Worm (Caenorhabditis elegans) whole organism, mixed stage, embryonic: ENCODE data around the gene cpg-1.

Experiments used
- M03D4.4 ChIP-seq: sonication (generic microtip); optimal IDR thresholded peaks from 2 replicates; lab custom pipeline; 2017; ENCODE audit warnings: mild to moderate bottlenecking, missing genetic modification characterization, missing compliant biosample characterization
- blmp-1 ChIP-seq: fragments of 150-350 bp; optimal IDR thresholded peaks from 2 replicates; lab custom pipeline; 2014; ENCODE audit warnings: missing biosample characterization, missing genetic modification characterization
- ceh-39 ChIP-seq: fragments of 150-350 bp; optimal IDR thresholded peaks from 2 replicates; lab custom pipeline; 2014; ENCODE audit warnings: missing biosample characterization, missing genetic modification characterization
- ceh-43 ChIP-seq: fragments of 200-800 bp; sonication (Bioruptor generic); optimal IDR thresholded peaks from 2 replicates; lab custom pipeline; 2018; ENCODE audit warnings: mild to moderate bottlenecking, missing genetic modification characterization, moderate library complexity, missing compliant biosample characterization
- ceh-83 ChIP-seq: fragments of 200-800 bp; sonication (Bioruptor generic); optimal IDR thresholded peaks from 2 replicates; lab custom pipeline; 2018; ENCODE audit warnings: mild to moderate bottlenecking, missing genetic modification characterization, missing compliant biosample characterization
- ces-1 ChIP-seq: fragments of 150-350 bp; optimal IDR thresholded peaks from 2 replicates; lab custom pipeline; 2014; ENCODE audit warnings: missing biosample characterization, missing genetic modification reagents, missing genetic modification characterization
- cnd-1 ChIP-seq: fragments of 200-800 bp; sonication (Bioruptor generic); optimal IDR thresholded peaks from 2 replicates; lab custom pipeline; 2018; ENCODE audit warnings: mild to moderate bottlenecking, missing genetic modification characterization, missing compliant biosample characterization
- drap-1 ChIP-seq: fragments of 200-800 bp; sonication (Bioruptor generic); optimal IDR thresholded peaks from 3 replicates; lab custom pipeline; 2018; ENCODE audit warnings: mild to moderate bottlenecking, missing genetic modification characterization, missing compliant biosample characterization
- elt-1 ChIP-seq: sonication (generic microtip); optimal IDR thresholded peaks from 2 replicates; lab custom pipeline; 2017; ENCODE audit warnings: missing genetic modification characterization, mild to moderate bottlenecking, missing compliant biosample characterization, antibody characterized with exemption, moderate library complexity, borderline replicate concordance; ENCODE audit not compliant: insufficient read depth
- elt-3 ChIP-seq: fragments of 150-350 bp; optimal IDR thresholded peaks from 2 replicates; lab custom pipeline; 2014; ENCODE audit warnings: missing biosample characterization, missing genetic modification characterization
- flh-1 ChIP-seq: fragments of 200-800 bp; sonication (Bioruptor generic); optimal IDR thresholded peaks from 2 replicates; lab custom pipeline; 2018; ENCODE audit warnings: mild to moderate bottlenecking, missing genetic modification characterization, moderate library complexity, missing compliant biosample characterization
- ham-2 ChIP-seq: fragments of 200-800 bp; sonication (Bioruptor generic); optimal IDR thresholded peaks from 2 replicates; lab custom pipeline; 2018; ENCODE audit warnings: mild to moderate bottlenecking, missing genetic modification characterization, missing compliant biosample characterization
- hlh-1 ChIP-seq: fragments of 150-350 bp; optimal IDR thresholded peaks from 2 replicates; lab custom pipeline; 2014; ENCODE audit warnings: missing biosample characterization, missing genetic modification reagents, missing genetic modification characterization
- lin-13 ChIP-seq: fragments of 150-350 bp; optimal IDR thresholded peaks from 2 replicates; lab custom pipeline; 2014; ENCODE audit warnings: missing biosample characterization, missing genetic modification characterization
- lin-32 ChIP-seq: fragments of 200-800 bp; sonication (Bioruptor generic); optimal IDR thresholded peaks from 2 replicates; lab custom pipeline; 2018; ENCODE audit warnings: mild to moderate bottlenecking, missing genetic modification characterization, missing compliant biosample characterization
- lsy-2 ChIP-seq: fragments of 150-350 bp; optimal IDR thresholded peaks from 2 replicates; lab custom pipeline; 2014; ENCODE audit warnings: missing biosample characterization, missing genetic modification characterization
- mab-5 ChIP-seq: fragments of 150-350 bp; optimal IDR thresholded peaks from 2 replicates; lab custom pipeline; 2014; ENCODE audit warnings: missing biosample characterization, missing genetic modification characterization
- mls-2 ChIP-seq: sonication (generic microtip); optimal IDR thresholded peaks from 2 replicates; lab custom pipeline; 2016; ENCODE audit warnings: mild to moderate bottlenecking, missing genetic modification characterization, moderate library complexity, missing compliant biosample characterization
- nhr-12 ChIP-seq: fragments of 150-350 bp; optimal IDR thresholded peaks from 2 replicates; lab custom pipeline; 2014; ENCODE audit warnings: missing biosample characterization, missing genetic modification characterization
- nhr-2 ChIP-seq: fragments of 150-350 bp; optimal IDR thresholded peaks from 2 replicates; lab custom pipeline; 2014; ENCODE audit warnings: missing biosample characterization, missing genetic modification characterization
- nhr-237 ChIP-seq: fragments of 150-350 bp; optimal IDR thresholded peaks from 2 replicates; lab custom pipeline; 2014; ENCODE audit warnings: missing biosample characterization, missing genetic modification characterization
- nhr-28 ChIP-seq: fragments of 150-350 bp; optimal IDR thresholded peaks from 2 replicates; lab custom pipeline; 2014; ENCODE audit warnings: missing biosample characterization, missing genetic modification characterization
- nhr-76 ChIP-seq: sonication (generic microtip); optimal IDR thresholded peaks from 2 replicates; lab custom pipeline; 2017; ENCODE audit warnings: missing biosample characterization, missing genetic modification characterization
- pha-4 ChIP-seq: fragments of 150-350 bp; optimal IDR thresholded peaks from 2 replicates; lab custom pipeline; 2018; ENCODE audit warnings: missing biosample characterization, missing genetic modification reagents, missing genetic modification characterization
- tbx-8 ChIP-seq: fragments of 200-800 bp; sonication (Bioruptor generic); optimal IDR thresholded peaks from 2 replicates; lab custom pipeline; 2018; ENCODE audit warnings: mild to moderate bottlenecking, missing genetic modification characterization, moderate library complexity, missing compliant biosample characterization
- unc-120 ChIP-seq: sonication (generic microtip); optimal IDR thresholded peaks from 2 replicates; lab custom pipeline; 2017; ENCODE audit warnings: missing genetic modification characterization, missing compliant biosample characterization; ENCODE audit not compliant: poor library complexity, severe bottlenecking
- unc-39 ChIP-seq: fragments of 150-350 bp; optimal IDR thresholded peaks from 2 replicates; lab custom pipeline; 2014; ENCODE audit warnings: missing biosample characterization, missing genetic modification characterization
- unc-62 ChIP-seq: fragments of 150-350 bp; optimal IDR thresholded peaks from 2 replicates; lab custom pipeline; 2014; ENCODE audit warnings: missing biosample characterization, missing genetic modification reagents, missing genetic modification characterization
- ztf-11 ChIP-seq: fragments of 150-350 bp; optimal IDR thresholded peaks from 2 replicates; lab custom pipeline; 2014; ENCODE audit warnings: missing biosample characterization, missing genetic modification characterization

Gene cpg-1

DNA sequence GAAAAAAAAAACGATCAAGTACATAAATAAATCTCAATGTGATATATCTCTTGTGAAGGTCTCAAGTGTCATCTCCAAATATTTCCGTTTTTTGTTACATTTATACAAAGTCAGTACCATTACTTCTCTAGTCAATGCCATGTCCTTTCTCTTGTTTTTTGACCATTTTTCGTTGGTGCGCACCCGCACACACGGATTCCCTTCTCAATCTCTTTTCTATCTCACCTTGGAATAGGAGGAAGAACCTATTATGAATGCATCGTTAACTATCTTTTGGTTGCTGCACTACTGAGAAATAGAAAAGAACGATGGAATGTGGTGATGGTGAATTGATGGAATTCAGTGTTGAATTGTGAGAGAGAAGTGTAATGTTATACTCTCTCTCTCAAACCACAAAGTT lies 28.6 kb downstream of the cpg-1 start:
- no peak for TF ChIP-seq nhr-12
- no peak for TF ChIP-seq lin-13 (tag; lab: Kevin White, UChicago)
- TF ChIP-seq lin-32, result no peak
- no peak for TF ChIP-seq mab-5
- no peak for TF ChIP-seq unc-39 (tag; lab: Kevin White, UChicago)
- TF ChIP-seq unc-62, result no peak
- TF ChIP-seq ztf-11 (tag; lab: Kevin White, UChicago), result no peak
- no peak for TF ChIP-seq pha-4 (tag; lab: Kevin White, UChicago)
- TF ChIP-seq drap-1 (GFP tag; lab: Kevin White, UChicago), result no peak
- TF ChIP-seq ceh-43 (GFP tag; lab: Kevin White, UChicago), result no peak
- TF ChIP-seq tbx-8, result no peak
- TF ChIP-seq unc-120 (tag; lab: Kevin White, UChicago), result no peak
- TF ChIP-seq nhr-76, result no peak
- TF ChIP-seq ceh-83 (GFP tag; lab: Kevin White, UChicago), result no peak
- TF ChIP-seq blmp-1 (tag; lab: Kevin White, UChicago), result no peak
- no peak for TF ChIP-seq M03D4.4 (tag; lab: Kevin White, UChicago)
- no peak for TF ChIP-seq flh-1

DNA sequence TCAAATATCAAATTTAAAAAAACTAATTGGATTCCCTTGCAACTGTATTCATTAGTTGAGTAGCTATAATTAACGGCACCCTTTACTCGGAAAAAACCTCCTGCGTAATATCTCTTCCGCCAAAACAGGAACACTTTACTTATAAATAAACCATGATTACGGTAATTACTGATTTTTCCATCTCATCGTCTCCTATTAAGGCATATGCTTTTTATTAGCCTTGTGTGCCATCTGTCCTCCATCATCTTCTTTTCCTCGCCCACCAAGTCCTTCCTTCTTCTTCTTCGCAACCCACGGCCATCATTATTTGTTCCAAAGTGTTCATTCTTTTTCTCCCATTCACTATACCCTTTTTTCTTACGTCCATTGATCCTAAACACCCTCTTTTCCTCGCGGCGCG lies 30.3 kb downstream of the cpg-1 start:
- no peak for TF ChIP-seq unc-120 (tag; lab: Kevin White, UChicago)
- no peak for TF ChIP-seq nhr-76
- TF ChIP-seq ham-2 (GFP tag; lab: Kevin White, UChicago), result no peak
- TF ChIP-seq nhr-237 (tag; lab: Kevin White, UChicago), result no peak
- TF ChIP-seq unc-39 (tag; lab: Kevin White, UChicago), result no peak
- TF ChIP-seq ces-1 (GFP tag; lab: Kevin White, UChicago), result peak; percentile 67
- no peak for TF ChIP-seq lsy-2 (tag; lab: Kevin White, UChicago)
- peak; percentile 77 for TF ChIP-seq cnd-1 (tag; lab: Kevin White, UChicago)
- peak; percentile 60 for TF ChIP-seq mls-2 (tag; lab: Kevin White, UChicago)
- TF ChIP-seq ceh-43 (GFP tag; lab: Kevin White, UChicago), result peak; percentile 52
- TF ChIP-seq lin-32, result peak; percentile 55
- TF ChIP-seq flh-1, result no peak
- TF ChIP-seq tbx-8, result no peak
- no peak for TF ChIP-seq nhr-28
- TF ChIP-seq, all 35 proteins: peak for 5

DNA sequence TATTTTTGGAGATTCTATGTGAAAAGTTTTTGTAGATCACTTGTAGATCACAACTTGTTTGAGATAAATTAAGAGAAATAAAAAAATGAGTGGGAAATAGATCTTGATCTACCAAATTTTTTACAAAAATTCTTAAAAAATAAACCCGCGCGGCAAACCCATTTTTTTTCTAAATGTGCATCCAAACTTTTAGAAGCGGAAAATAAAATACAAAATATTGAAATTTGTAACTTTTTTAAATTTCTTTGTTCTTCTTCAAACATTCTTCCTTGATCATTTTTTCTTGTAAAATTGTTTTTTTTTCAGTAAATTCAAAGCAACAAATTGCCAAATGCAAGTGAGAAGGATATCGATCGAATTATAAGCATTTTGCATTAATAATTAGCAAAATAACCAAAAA lies 30.9 kb downstream of the cpg-1 start, which contains the start of gene cdh-4:
cdh-4 (plus strand) TSS at position 301 of the 400 bp plus-strand sequence.
- no peak for TF ChIP-seq blmp-1 (tag; lab: Kevin White, UChicago)
- no peak for TF ChIP-seq lsy-2 (tag; lab: Kevin White, UChicago)

DNA sequence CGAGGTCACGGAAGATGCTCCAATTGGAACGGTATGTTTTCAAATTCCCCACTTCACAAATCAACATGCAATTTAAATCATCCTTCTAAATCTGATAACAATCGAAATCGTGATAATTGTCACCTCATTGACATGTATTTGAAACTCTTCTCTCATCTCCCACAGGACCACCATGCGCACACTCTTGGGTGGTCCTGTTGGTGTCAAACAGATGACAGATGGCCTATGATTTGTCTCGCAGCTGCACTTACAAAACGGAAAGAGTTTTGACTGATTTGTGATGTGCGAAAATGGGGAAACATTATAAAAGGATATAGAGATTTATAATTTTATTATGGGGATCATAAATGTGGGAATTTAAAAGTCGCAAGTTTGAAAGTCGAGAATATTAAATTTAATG lies 34.3 kb downstream of the cpg-1 start:
- peak; percentile 27 for TF ChIP-seq hlh-1 (tag; lab: Kevin White, UChicago)
- TF ChIP-seq nhr-28, result no peak
- TF ChIP-seq ces-1 (GFP tag; lab: Kevin White, UChicago), result peak; percentile 59
- peak; percentile 61 for TF ChIP-seq unc-62
- TF ChIP-seq cnd-1 (tag; lab: Kevin White, UChicago), result peak; percentile 86
- no peak for TF ChIP-seq mls-2 (tag; lab: Kevin White, UChicago)
- TF ChIP-seq, all 35 proteins: peak for 4

- TF ChIP-seq lsy-2 (tag; lab: Kevin White, UChicago) (no peak), ces-1 (GFP tag; lab: Kevin White, UChicago) (peak; percentile 95)
Observed at ce11 chrIII:4524071-4524470, 34.9 kb downstream of the cpg-1 start.

- TF ChIP-seq elt-1 (tag; lab: Kevin White, UChicago) (no peak), elt-3 (tag; lab: Kevin White, UChicago) (no peak), nhr-12 (no peak), M03D4.4 (tag; lab: Kevin White, UChicago) (no peak)
Observed at ce11 chrIII:4525998-4526397, 36.8 kb downstream of the cpg-1 start.

DNA sequence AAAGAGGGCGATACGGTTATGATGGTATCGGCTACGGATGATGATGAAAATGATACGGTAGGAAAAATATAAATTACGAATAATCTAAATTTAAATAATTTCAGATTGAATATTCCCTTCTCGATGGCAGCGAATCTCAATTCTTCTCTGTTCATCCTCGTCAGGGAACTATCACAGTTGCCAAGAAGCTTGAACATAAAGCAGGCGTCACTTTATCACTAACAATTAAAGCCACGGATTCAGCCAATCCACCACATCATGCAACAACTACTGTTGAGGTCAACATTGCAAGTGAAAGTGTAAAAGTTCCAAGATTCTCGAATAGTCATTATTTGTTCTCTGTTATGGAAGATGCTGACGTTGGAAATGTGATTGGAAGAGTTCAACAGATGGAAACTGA lies 41.8 kb downstream of the cpg-1 start:
- TF ChIP-seq nhr-12, result no peak
- TF ChIP-seq ceh-83 (GFP tag; lab: Kevin White, UChicago), result no peak
- no peak for TF ChIP-seq elt-1 (tag; lab: Kevin White, UChicago)
- TF ChIP-seq M03D4.4 (tag; lab: Kevin White, UChicago), result no peak
- no peak for TF ChIP-seq nhr-2 (tag; lab: Kevin White, UChicago)
- TF ChIP-seq lin-13 (tag; lab: Kevin White, UChicago), result no peak
- TF ChIP-seq ceh-39 (tag; lab: Kevin White, UChicago), result no peak
- TF ChIP-seq ham-2 (GFP tag; lab: Kevin White, UChicago), result no peak
- no peak for TF ChIP-seq cnd-1 (tag; lab: Kevin White, UChicago)
- TF ChIP-seq ces-1 (GFP tag; lab: Kevin White, UChicago), result no peak
